Fruit fly (Drosophila melanogaster): Measurements from ENCODE around the gene CG13992.
A peak's percentile ranks its signal among the peaks of the same experiment; 100 is the strongest.

The CG13992 gene

DNA sequence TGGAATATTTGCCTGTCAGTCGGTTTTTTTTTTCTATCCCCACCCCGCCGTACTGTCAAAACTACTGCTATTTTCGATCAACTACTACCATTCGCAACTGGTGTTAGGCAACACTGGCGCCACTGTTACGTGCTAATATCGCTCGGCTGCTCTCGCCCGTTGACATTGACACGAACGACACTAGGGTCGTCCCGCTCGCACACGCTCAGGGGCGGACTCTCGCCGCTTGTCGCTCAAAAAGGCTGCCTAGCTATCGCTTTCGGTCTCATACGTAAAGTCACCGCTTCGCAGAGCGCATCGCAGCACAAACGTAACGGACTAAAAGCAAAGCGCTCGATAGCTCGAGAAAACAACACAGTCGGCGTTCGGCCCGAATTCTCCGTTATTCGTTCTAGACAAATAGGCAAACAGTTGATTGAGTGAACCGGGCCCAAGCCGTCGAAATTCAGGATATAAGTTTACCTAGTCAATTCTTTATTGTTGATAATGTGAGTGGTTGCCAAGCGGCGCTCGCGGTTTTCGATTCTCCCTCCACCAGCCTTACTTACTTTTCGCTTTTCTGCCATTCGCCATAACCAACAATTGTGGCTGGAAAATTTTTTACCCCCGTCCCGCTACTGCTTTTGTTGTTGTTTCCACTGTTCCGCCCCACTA, 14.9 kb upstream of the CG13992 start (continued):
- TF ChIP-seq CG11093 (GFP tag; IDR thresholded peaks at IDR 0.05) (no peak), Gug (GFP tag; IDR thresholded peaks at IDR 0.05) (no peak; the same call in 3 of the 4 replicates), sens (GFP tag) (peak; percentile 60), CG9876 (GFP tag; optimal IDR thresholded peaks at IDR 0.05) (no peak), CG15514 (GFP tag; optimal IDR thresholded peaks at IDR 0.05) (peak; percentile 14), CG43689 (GFP tag; IDR thresholded peaks at IDR 0.05) (no peak), CG4617 (GFP tag; optimal IDR thresholded peaks at IDR 0.05; ENCODE audit: borderline replicate concordance) (no peak), Ravus (GFP tag; IDR thresholded peaks at IDR 0.05) (no peak), run (tag; optimal IDR thresholded peaks at IDR 0.05) (no peak), kay (GFP tag; optimal IDR thresholded peaks at IDR 0.05) (peak; percentile 2), Lim3 (GFP tag; IDR thresholded peaks at IDR 0.05) (no peak), Aef1 (GFP tag; IDR thresholded peaks at IDR 0.05) (no peak), CG10209 (GFP tag; optimal IDR thresholded peaks at IDR 0.05) (peak; percentile 18), Dad (GFP tag; optimal IDR thresholded peaks at IDR 0.05) (peak; percentile 26), CG14014 (GFP tag; IDR thresholded peaks at IDR 0.05) (no peak), az2 (GFP tag; optimal IDR thresholded peaks at IDR 0.05) (no peak), CG5180 (GFP tag; optimal IDR thresholded peaks at IDR 0.05) (peak; percentile 93), ewg (GFP tag; optimal IDR thresholded peaks at IDR 0.05) (peak; percentile 40), CG9727 (GFP tag; optimal IDR thresholded peaks at IDR 0.05) (peak; percentile 21), amos (GFP tag; IDR thresholded peaks at IDR 0.05; ENCODE audit: partially characterized antibody) (no peak), Scr (GFP tag; IDR thresholded peaks at IDR 0.05; ENCODE audit: partially characterized antibody) (no peak), Dll (GFP tag; IDR thresholded peaks at IDR 0.05; ENCODE audit: partially characterized antibody) (no peak), CG7372 (GFP tag; IDR thresholded peaks at IDR 0.05) (no peak), slou (GFP tag; optimal IDR thresholded peaks at IDR 0.05) (no peak), Stat92E (GFP tag; optimal IDR thresholded peaks at IDR 0.05) (no peak), NC2β (GFP tag; optimal IDR thresholded peaks at IDR 0.05) (no peak), CoRest (tag; optimal IDR thresholded peaks at IDR 0.05) (peak; percentile 45), MTF-1 (GFP tag; optimal IDR thresholded peaks at IDR 0.05; ENCODE audit: borderline replicate concordance) (no peak), CG18599 (GFP tag; optimal IDR thresholded peaks at IDR 0.05) (peak; percentile 51), dan (GFP tag; IDR thresholded peaks at IDR 0.05) (no peak), Rfx (GFP tag; IDR thresholded peaks at IDR 0.05) (no peak), B-H2 (GFP tag; optimal IDR thresholded peaks at IDR 0.05) (peak; percentile 54), phol (tag; optimal IDR thresholded peaks at IDR 0.05) (no peak), CG11695 (GFP tag; IDR thresholded peaks at IDR 0.05) (no peak), CHES-1-like (GFP tag; optimal IDR thresholded peaks at IDR 0.05) (peak; percentile 56), hkb (optimal IDR thresholded peaks at IDR 0.05) (no peak), hkb (GFP tag; IDR thresholded peaks at IDR 0.05) (no peak), Mad (GFP tag; optimal IDR thresholded peaks at IDR 0.05) (no peak), nau (GFP tag; optimal IDR thresholded peaks at IDR 0.05) (peak; percentile 32), dmrt99B (tag; optimal IDR thresholded peaks at IDR 0.05) (peak; percentile 16), CG6854 (GFP tag; optimal IDR thresholded peaks at IDR 0.05) (peak; percentile 2), CG3847 (GFP tag; IDR thresholded peaks at IDR 0.05) (no peak), CG7928 (GFP tag; optimal IDR thresholded peaks at IDR 0.05) (peak; percentile 20), CG17186 (GFP tag; optimal IDR thresholded peaks at IDR 0.05) (peak; percentile 16), CG12104 (GFP tag; optimal IDR thresholded peaks at IDR 0.05) (no peak), gcm (GFP tag; optimal IDR thresholded peaks at IDR 0.05) (no peak), pum (GFP tag; optimal IDR thresholded peaks at IDR 0.05) (no peak), crc (GFP tag; optimal IDR thresholded peaks at IDR 0.05) (no peak), p53 (GFP tag; optimal IDR thresholded peaks at IDR 0.05) (no peak), eve (GFP tag; optimal IDR thresholded peaks at IDR 0.05) (no peak)
